Fruit fly (Drosophila melanogaster): Measurements from ENCODE around the gene PIG-P.

Gene PIG-P

dm6 chr3R:26036153-26037144, 21.6 kb downstream of the PIG-P start (continued):
- TF ChIP-seq croc (GFP tag; conservative IDR thresholded peaks at IDR 0.05) = peak; percentile 88
- peak in 1 of 2 experiments; percentile 47 for TF ChIP-seq crp (GFP tag; optimal IDR thresholded peaks at IDR 0.05)
- TF ChIP-seq ash1 (GFP tag; optimal IDR thresholded peaks at IDR 0.05) = no peak
- peak; percentile 95 for TF ChIP-seq CG6254 (GFP tag; optimal IDR thresholded peaks at IDR 0.05)
- peak; percentile 15 for TF ChIP-seq cad (GFP tag; optimal IDR thresholded peaks at IDR 0.05)
- TF ChIP-seq CG12299 (tag; optimal IDR thresholded peaks at IDR 0.05) = peak; percentile 80
- TF ChIP-seq Hmr (GFP tag; optimal IDR thresholded peaks at IDR 0.05) = peak; percentile 32
- peak; percentile 82 for TF ChIP-seq row (GFP tag; IDR thresholded peaks at IDR 0.05)
- TF ChIP-seq danr (GFP tag; IDR thresholded peaks at IDR 0.05) = no peak
- TF ChIP-seq CG31441 (GFP tag; IDR thresholded peaks at IDR 0.05) = peak; percentile 98
- no peak for TF ChIP-seq ERR (GFP tag; optimal IDR thresholded peaks at IDR 0.05)
- peak; percentile 86 for TF ChIP-seq ara (GFP tag; IDR thresholded peaks at IDR 0.05)
- peak; percentile 57 for TF ChIP-seq Fer1 (GFP tag; optimal IDR thresholded peaks at IDR 0.05)
- peak; percentile 68 for TF ChIP-seq CG16863 (GFP tag; optimal IDR thresholded peaks at IDR 0.05)
- no peak for TF ChIP-seq CG18011 (GFP tag; optimal IDR thresholded peaks at IDR 0.05)
- no peak for TF ChIP-seq bowl (GFP tag; IDR thresholded peaks at IDR 0.05)
- TF ChIP-seq CG1602 (GFP tag; optimal IDR thresholded peaks at IDR 0.05) = peak; percentile 89
- TF ChIP-seq CG12391 (tag; optimal IDR thresholded peaks at IDR 0.05) = peak; percentile 97
- peak; percentile 70 for TF ChIP-seq Vsx1 (GFP tag; optimal IDR thresholded peaks at IDR 0.05)
- no peak for TF ChIP-seq CG42726 (GFP tag; IDR thresholded peaks at IDR 0.05; ENCODE audit: partially characterized antibody)
- peak; percentile 62 for TF ChIP-seq CG10543 (GFP tag; optimal IDR thresholded peaks at IDR 0.05)
- TF ChIP-seq CG4707 (GFP tag; optimal IDR thresholded peaks at IDR 0.05) = peak; percentile 83
- TF ChIP-seq pfk (GFP tag; optimal IDR thresholded peaks at IDR 0.05) = no peak
- TF ChIP-seq chm (GFP tag; IDR thresholded peaks at IDR 0.05) = peak; percentile 31; the same call in 1 of the 2 replicates
- TF ChIP-seq Bgb (GFP tag; IDR thresholded peaks at IDR 0.05; ENCODE audit: partially characterized antibody) = 0 out of 2 replicates have a peak, but pooled peaks have one; percentile 9
- peak; percentile 37 for TF ChIP-seq CG12769 (tag; optimal IDR thresholded peaks at IDR 0.05)
- TF ChIP-seq CG7745 (tag; optimal IDR thresholded peaks at IDR 0.05) = peak; percentile 76
- TF ChIP-seq CG9609 (GFP tag; optimal IDR thresholded peaks at IDR 0.05) = peak; percentile 60
- peak; percentile 88 for TF ChIP-seq tap (tag; optimal IDR thresholded peaks at IDR 0.05)
- no peak for TF ChIP-seq HLH4C (GFP tag; IDR thresholded peaks at IDR 0.05; ENCODE audit: partially characterized antibody)
- no peak for TF ChIP-seq CG31224 (GFP tag; IDR thresholded peaks at IDR 0.05)
- TF ChIP-seq fd102C (GFP tag; optimal IDR thresholded peaks at IDR 0.05) = peak; percentile 92
- peak; percentile 30 for TF ChIP-seq CG12942 (GFP tag; optimal IDR thresholded peaks at IDR 0.05)
- peak; percentile 51 for TF ChIP-seq CG1792 (GFP tag; optimal IDR thresholded peaks at IDR 0.05)
- TF ChIP-seq CG4404 (GFP tag; IDR thresholded peaks at IDR 0.05) = peak; percentile 86
- TF ChIP-seq CG15011 (GFP tag; optimal IDR thresholded peaks at IDR 0.05) = peak; percentile 78
- TF ChIP-seq exex (tag; optimal IDR thresholded peaks at IDR 0.05) = peak; percentile 23
- peak; percentile 95 for TF ChIP-seq CG8388 (GFP tag; optimal IDR thresholded peaks at IDR 0.05)
- peak; percentile 52; the same call in 1 of the 3 replicates for TF ChIP-seq otp (GFP tag; IDR thresholded peaks at IDR 0.05)
- TF ChIP-seq rib (GFP tag; IDR thresholded peaks at IDR 0.05) = no peak
- TF ChIP-seq ems (GFP tag; optimal IDR thresholded peaks at IDR 0.05) = peak; percentile 51
- TF ChIP-seq CG13775 (GFP tag; optimal IDR thresholded peaks at IDR 0.05) = peak; percentile 91
- TF ChIP-seq CG13296 (GFP tag; optimal IDR thresholded peaks at IDR 0.05) = peak; percentile 42
- no peak for TF ChIP-seq pan (optimal IDR thresholded peaks at IDR 0.05)
- TF ChIP-seq pan (GFP tag; optimal IDR thresholded peaks at IDR 0.05 in 1 of 2, IDR thresholded peaks at IDR 0.05 in 1 of 2) = peak in 1 of 2 experiments; percentile 29
- TF ChIP-seq CG5180 (GFP tag; optimal IDR thresholded peaks at IDR 0.05) = peak; percentile 82
- peak; percentile 63 for TF ChIP-seq CG11093 (GFP tag; IDR thresholded peaks at IDR 0.05)

All from whole organism, embryonic.